Worm (Caenorhabditis elegans) whole organism, L2 larva: ENCODE data around the gene Y4C6B.7.
"Not testable (repeated sequence)": the region's sequence is repeated elsewhere in the genome, so short reads cannot be mapped to it uniquely, and the experiment has no call there.

Source experiments
- C34F6.9 ChIP-seq: fragments of 150-350 bp; optimal IDR thresholded peaks from 2 replicates; lab custom pipeline; 2014; ENCODE audit warnings: missing biosample characterization, missing genetic modification characterization
- F13H6.1 ChIP-seq: sonication (generic microtip); optimal IDR thresholded peaks from 2 replicates; lab custom pipeline; 2016; ENCODE audit warnings: missing genetic modification characterization, missing compliant biosample characterization
- Y55F3AM.14 ChIP-seq: fragments of 200-800 bp; sonication (Bioruptor generic); optimal IDR thresholded peaks from 2 replicates; lab custom pipeline; 2018; ENCODE audit warnings: mild to moderate bottlenecking, missing genetic modification characterization, missing compliant biosample characterization
- aly-2 ChIP-seq: fragments of 150-350 bp; optimal IDR thresholded peaks from 2 replicates; lab custom pipeline; 2014; ENCODE audit warnings: missing biosample characterization, missing genetic modification characterization
- ama-1 ChIP-seq: fragments of 150-350 bp; optimal IDR thresholded peaks from 2 replicates; lab custom pipeline; 2018; ENCODE audit warnings: inconsistent platforms
- ceh-16 ChIP-seq: fragments of 150-350 bp; optimal IDR thresholded peaks from 2 replicates; lab custom pipeline; 2014; ENCODE audit warnings: missing biosample characterization, missing genetic modification characterization
- ceh-82 ChIP-seq: fragments of 150-350 bp; optimal IDR thresholded peaks from 2 replicates; lab custom pipeline; 2014; ENCODE audit warnings: missing biosample characterization, missing genetic modification characterization
- crh-2 ChIP-seq: sonication (generic microtip); optimal IDR thresholded peaks from 2 replicates; lab custom pipeline; 2017; ENCODE audit warnings: missing biosample characterization, missing genetic modification characterization
- egl-27 ChIP-seq: sonication (generic microtip); optimal IDR thresholded peaks from 3 replicates; lab custom pipeline; 2017; ENCODE audit warnings: missing biosample characterization, missing genetic modification reagents, missing genetic modification characterization
- elt-1 ChIP-seq: fragments of 150-350 bp; optimal IDR thresholded peaks from 2 replicates; lab custom pipeline; 2014; ENCODE audit warnings: missing biosample characterization, missing genetic modification characterization
- fos-1 ChIP-seq: fragments of 150-350 bp; optimal IDR thresholded peaks from 2 replicates; lab custom pipeline; 2014; ENCODE audit warnings: missing biosample characterization, missing genetic modification characterization
- gmeb-1 ChIP-seq: fragments of 150-350 bp; optimal IDR thresholded peaks from 2 replicates; lab custom pipeline; 2014; ENCODE audit warnings: missing biosample characterization, missing genetic modification characterization
- lin-13 ChIP-seq: fragments of 150-350 bp; optimal IDR thresholded peaks from 2 replicates; lab custom pipeline; 2014; ENCODE audit warnings: missing biosample characterization, missing genetic modification reagents, missing genetic modification characterization
- lin-39 ChIP-seq: fragments of 150-350 bp; optimal IDR thresholded peaks from 2 replicates; lab custom pipeline; 2014; ENCODE audit warnings: missing biosample characterization, missing genetic modification reagents, missing genetic modification characterization
- mab-5 ChIP-seq: fragments of 150-350 bp; optimal IDR thresholded peaks from 2 replicates; lab custom pipeline; 2014; ENCODE audit warnings: missing biosample characterization, missing genetic modification characterization
- mdl-1 ChIP-seq, 2 experiments: fragments of 150-350 bp in 1 of 2; sonication (generic microtip) in 1 of 2; optimal IDR thresholded peaks; 2 replicates each; lab custom pipeline; 2017; ENCODE audit warnings: missing biosample characterization in 2 of 2, missing genetic modification characterization in 2 of 2
- nhr-10 ChIP-seq: sonication (generic microtip); optimal IDR thresholded peaks from 2 replicates; lab custom pipeline; 2017; ENCODE audit warnings: missing biosample characterization, missing genetic modification characterization
- nhr-11 ChIP-seq: fragments of 150-350 bp; optimal IDR thresholded peaks from 2 replicates; lab custom pipeline; 2014; ENCODE audit warnings: missing biosample characterization, missing genetic modification characterization
- nhr-21 ChIP-seq: fragments of 150-350 bp; optimal IDR thresholded peaks from 2 replicates; lab custom pipeline; 2014; ENCODE audit warnings: missing biosample characterization, missing genetic modification characterization
- nhr-23 ChIP-seq: fragments of 150-350 bp; optimal IDR thresholded peaks from 2 replicates; lab custom pipeline; 2014; ENCODE audit warnings: missing biosample characterization, missing genetic modification reagents, missing genetic modification characterization
- nhr-237 ChIP-seq: fragments of 150-350 bp; optimal IDR thresholded peaks from 2 replicates; lab custom pipeline; 2014; ENCODE audit warnings: missing biosample characterization, missing genetic modification characterization
- nhr-25 ChIP-seq: fragments of 150-350 bp; sonication (generic microtip); optimal IDR thresholded peaks from 3 replicates; lab custom pipeline; 2014; ENCODE audit warnings: missing biosample characterization, missing genetic modification characterization
- nhr-6 ChIP-seq: fragments of 150-350 bp; optimal IDR thresholded peaks from 2 replicates; lab custom pipeline; 2014; ENCODE audit warnings: missing biosample characterization, missing genetic modification characterization
- peb-1 ChIP-seq: fragments of 150-350 bp; optimal IDR thresholded peaks from 2 replicates; lab custom pipeline; 2014; ENCODE audit warnings: missing biosample characterization, missing genetic modification characterization
- skn-1 ChIP-seq: sonication (generic microtip); optimal IDR thresholded peaks from 2 replicates; lab custom pipeline; 2017; ENCODE audit warnings: missing biosample characterization, missing genetic modification characterization
- sma-3 ChIP-seq: sonication (generic microtip); optimal IDR thresholded peaks from 2 replicates; lab custom pipeline; 2016; ENCODE audit warnings: missing genetic modification reagents, missing genetic modification characterization, missing compliant biosample characterization
- sma-9 ChIP-seq, 2 experiments: fragments of 150-350 bp in 1 of 2; sonication (generic microtip) in 1 of 2; optimal IDR thresholded peaks; 2 replicates each; lab custom pipeline; 2014 to 2016; ENCODE audit warnings: missing genetic modification characterization in 2 of 2, mild to moderate bottlenecking in 1 of 2, missing biosample characterization in 1 of 2, missing compliant biosample characterization in 1 of 2, missing genetic modification reagents in 1 of 2, moderate library complexity in 1 of 2
- snpc-4 ChIP-seq: fragments of 150-350 bp; optimal IDR thresholded peaks from 2 replicates; lab custom pipeline; 2014; ENCODE audit warnings: missing biosample characterization, missing genetic modification characterization
- unc-39 ChIP-seq: fragments of 150-350 bp; optimal IDR thresholded peaks from 2 replicates; lab custom pipeline; 2014; ENCODE audit warnings: missing biosample characterization, missing genetic modification characterization
- unc-55 ChIP-seq: fragments of 150-350 bp; sonication (generic microtip); optimal IDR thresholded peaks from 3 replicates; lab custom pipeline; 2014; ENCODE audit warnings: missing biosample characterization, missing genetic modification reagents, missing genetic modification characterization
- zag-1 ChIP-seq: fragments of 150-350 bp; optimal IDR thresholded peaks from 2 replicates; lab custom pipeline; 2014; ENCODE audit warnings: missing biosample characterization, missing genetic modification characterization
- ztf-4 ChIP-seq: fragments of 150-350 bp; optimal IDR thresholded peaks from 2 replicates; lab custom pipeline; 2014; ENCODE audit warnings: missing biosample characterization, missing genetic modification characterization

Y4C6B.7 gene

DNA sequence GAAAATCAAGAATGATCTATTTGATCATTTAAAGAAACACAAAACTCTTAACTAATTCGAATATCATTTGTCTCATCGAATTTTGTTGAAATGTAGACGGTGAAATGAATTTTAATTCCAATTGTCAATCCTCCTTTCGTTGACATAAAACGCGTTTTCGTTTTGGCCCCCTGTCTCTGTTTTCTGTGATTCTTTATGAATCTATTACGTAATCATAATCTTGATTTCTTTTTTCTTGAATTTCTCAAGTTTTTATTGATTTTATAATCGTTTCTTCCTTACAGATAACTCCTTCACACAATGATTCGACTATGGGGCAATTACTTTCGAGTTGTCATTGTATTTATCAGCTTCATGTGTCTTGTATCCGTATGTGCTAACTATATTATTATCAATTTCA, 21.1 kb downstream of the Y4C6B.7 start, which contains the start of gene Y4C6B.3:
Gene Y4C6B.3 (plus strand): TSS at position 301 of the 400 bp plus-strand sequence.
- TF ChIP-seq ceh-82 (tag; lab: Kevin White, UChicago) (no peak), lin-13 (GFP tag; lab: Kevin White, UChicago) (no peak), sma-3 (no peak), nhr-237 (tag; lab: Kevin White, UChicago) (no peak), nhr-11 (no peak), peb-1 (no peak), C34F6.9 (tag; lab: Kevin White, UChicago) (no peak), aly-2 (tag; lab: Kevin White, UChicago) (no peak), unc-39 (no peak), nhr-25 (tag; lab: Kevin White, UChicago) (no peak), skn-1 (tag; lab: Kevin White, UChicago) (no peak), lin-39 (tag; lab: Kevin White, UChicago) (no peak), nhr-23 (tag; lab: Kevin White, UChicago) (no peak)

DNA sequence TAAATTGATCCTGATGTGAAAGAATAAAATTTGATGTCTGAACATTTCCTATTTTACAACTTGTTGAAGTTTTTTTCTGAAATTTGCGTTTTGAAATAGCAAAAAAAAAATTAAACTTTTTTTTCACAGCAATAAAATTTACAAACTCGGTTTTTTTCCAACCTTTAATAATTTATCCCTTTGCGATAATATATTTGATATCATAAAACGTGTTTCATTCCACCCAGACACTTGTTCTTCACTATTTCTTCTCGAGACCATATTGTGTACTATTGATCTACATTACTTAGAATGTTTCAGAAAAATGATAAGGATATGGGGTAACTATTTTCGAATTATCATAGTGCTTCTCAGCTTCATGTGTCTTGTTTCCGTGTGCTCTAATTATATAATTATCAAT, 27.1 kb downstream of the Y4C6B.7 start, which contains the start of gene Y4C6B.4:
Gene Y4C6B.4 (plus strand): TSS at position 301 of the 400 bp plus-strand sequence.
- TF ChIP-seq elt-1 (tag; lab: Kevin White, UChicago), result no peak
- TF ChIP-seq mab-5 (tag; lab: Kevin White, UChicago), result no peak
- TF ChIP-seq nhr-6 (tag; lab: Kevin White, UChicago), result no peak
- TF ChIP-seq ztf-4 (tag; lab: Kevin White, UChicago), result no peak
- no peak for TF ChIP-seq lin-39 (tag; lab: Kevin White, UChicago)
- TF ChIP-seq sma-9 (GFP tag; optimal IDR thresholded peaks at IDR 0.05; lab: Kevin White, UChicago), result no peak
- no peak for TF ChIP-seq sma-9 (tag; optimal IDR thresholded peaks at IDR 0.05; lab: Kevin White, UChicago)
- TF ChIP-seq nhr-21 (tag; lab: Kevin White, UChicago), result no peak

DNA sequence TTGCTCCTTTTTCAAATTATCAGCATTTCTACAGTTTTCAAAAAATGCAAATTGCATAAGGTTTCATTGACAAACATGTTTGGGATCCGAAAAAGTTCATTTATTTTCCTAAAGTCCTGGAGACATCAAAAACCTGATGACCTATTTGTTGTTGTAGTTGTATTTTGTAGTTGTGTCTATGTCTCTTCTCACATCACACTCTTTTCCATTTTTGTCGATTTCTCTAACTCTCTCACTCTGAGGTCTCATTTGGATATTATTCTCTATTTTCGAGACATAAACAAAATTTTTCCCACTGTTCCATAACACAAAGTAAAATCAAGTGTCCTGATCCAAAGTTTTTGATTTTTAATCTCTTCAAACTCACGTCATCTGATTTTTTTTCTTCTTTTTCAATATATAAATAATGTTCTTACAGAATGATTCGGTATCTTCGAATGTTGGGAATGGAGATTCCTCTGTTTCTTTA, 34.4 kb downstream of the Y4C6B.7 start, which contains the start of gene slc-46A:
Gene slc-46A (plus strand): TSS at position 419 of the 469 bp plus-strand sequence.
- TF ChIP-seq snpc-4 (tag; lab: Kevin White, UChicago), result peak; percentile 20
- no peak for TF ChIP-seq nhr-11
- no peak for TF ChIP-seq ceh-16 (tag; lab: Kevin White, UChicago)
- TF ChIP-seq unc-55 (GFP tag; lab: Kevin White, UChicago), result peak; percentile 26
- peak; percentile 12 for TF ChIP-seq sma-9 (GFP tag; optimal IDR thresholded peaks at IDR 0.05; lab: Kevin White, UChicago)
- TF ChIP-seq sma-9 (tag; optimal IDR thresholded peaks at IDR 0.05; lab: Kevin White, UChicago), result no peak
- TF ChIP-seq lin-39 (tag; lab: Kevin White, UChicago), result no peak
- TF ChIP-seq C34F6.9 (tag; lab: Kevin White, UChicago), result peak; percentile 48
- TF ChIP-seq, all 48 proteins: peak for 4

DNA sequence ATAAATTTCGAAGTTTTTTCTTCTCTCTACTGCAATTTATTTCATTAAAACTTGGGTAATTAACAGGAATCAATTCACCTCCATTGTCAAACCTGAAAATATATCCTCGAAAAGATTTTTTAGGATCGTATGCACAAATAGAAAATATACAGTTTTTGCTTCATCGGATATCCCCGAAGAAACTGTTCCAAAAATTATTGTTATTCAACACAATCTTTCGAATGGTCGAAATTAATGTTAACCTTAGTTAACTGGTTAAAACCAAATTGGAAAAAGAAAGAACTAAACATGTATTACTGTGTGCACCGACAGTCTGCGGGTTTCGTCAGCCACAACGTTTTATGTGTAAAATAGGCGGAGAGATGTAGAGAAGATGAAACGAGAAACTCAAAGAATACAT, 36.2 kb downstream of the Y4C6B.7 start:
- TF ChIP-seq sma-9 (GFP tag; optimal IDR thresholded peaks at IDR 0.05; lab: Kevin White, UChicago), result peak; percentile 27
- no peak for TF ChIP-seq sma-9 (tag; optimal IDR thresholded peaks at IDR 0.05; lab: Kevin White, UChicago)
- TF ChIP-seq nhr-10 (tag; lab: Kevin White, UChicago), result no peak
- peak; percentile 63 for TF ChIP-seq sma-3
- peak; percentile 58 for TF ChIP-seq gmeb-1 (tag; lab: Kevin White, UChicago)
- peak; percentile 27 for TF ChIP-seq nhr-6 (tag; lab: Kevin White, UChicago)
- peak; percentile 95 for TF ChIP-seq snpc-4 (tag; lab: Kevin White, UChicago)
- TF ChIP-seq crh-2, result peak; percentile 25
- TF ChIP-seq peb-1, result no peak
- peak; percentile 5 for TF ChIP-seq F13H6.1 (tag; lab: Kevin White, UChicago)
- peak; percentile 87 for TF ChIP-seq ama-1 (lab: Kevin White, UChicago)
- TF ChIP-seq nhr-21 (tag; lab: Kevin White, UChicago), result peak; percentile 16
- TF ChIP-seq Y55F3AM.14 (GFP tag; lab: Kevin White, UChicago), result no peak
- TF ChIP-seq zag-1 (tag; lab: Kevin White, UChicago), result no peak
- peak; percentile 2 for TF ChIP-seq fos-1 (tag; lab: Kevin White, UChicago)

DNA sequence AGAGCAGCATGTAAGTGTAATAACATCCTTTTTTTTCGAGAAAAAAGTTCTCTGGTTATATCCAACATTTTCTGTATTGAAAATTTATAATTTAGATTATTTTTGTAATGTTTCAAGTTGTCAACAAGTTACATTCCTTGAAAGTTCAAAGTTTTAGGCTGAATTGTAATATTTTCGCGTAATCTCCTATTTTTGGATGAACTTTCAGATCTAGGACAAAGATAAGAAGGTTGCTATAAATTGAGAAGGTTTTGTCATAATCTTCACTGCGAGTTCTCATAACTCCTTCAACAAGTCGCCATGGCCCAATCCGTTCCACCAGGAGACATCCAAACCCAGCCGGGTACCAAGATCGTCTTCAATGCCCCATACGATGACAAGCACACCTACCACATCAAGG, 37.0 kb downstream of the Y4C6B.7 start, which contains the start of gene msp-65:
Gene msp-65 (plus strand): TSS at position 301 of the 400 bp plus-strand sequence.
- TF ChIP-seq egl-27 (tag; lab: Kevin White, UChicago); ama-1 (lab: Kevin White, UChicago); mdl-1 (tag; optimal IDR thresholded peaks at IDR 0.05; lab: Kevin White, UChicago): not testable (repeated sequence)
